Fruit fly (Drosophila melanogaster): ENCODE measurements around the gene Wnk.

Wnk gene

DNA sequence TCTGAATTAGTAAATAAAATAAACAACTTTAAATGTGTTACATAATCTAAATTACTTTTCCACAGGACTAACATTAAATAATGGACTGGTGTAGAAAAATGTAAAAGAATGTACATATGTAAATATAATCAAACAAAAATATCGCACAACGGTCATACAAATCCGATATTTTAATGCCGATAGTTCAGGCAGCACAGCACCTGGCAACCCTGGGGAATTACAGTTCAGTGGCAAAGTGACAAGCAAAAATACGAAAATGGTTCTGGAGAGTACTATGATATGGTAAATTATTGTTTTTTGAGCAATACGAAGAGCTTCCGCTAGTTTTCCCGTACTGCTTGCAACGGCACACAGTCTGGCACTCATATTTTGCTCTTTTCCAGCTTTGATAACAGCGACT lies 17.9 kb downstream of the Wnk start, which contains the start of gene Rpn10 (continued):
- TF ChIP-seq twi (tag; optimal IDR thresholded peaks at IDR 0.05) (peak; percentile 24), croc (GFP tag; conservative IDR thresholded peaks at IDR 0.05) (no peak)

DNA sequence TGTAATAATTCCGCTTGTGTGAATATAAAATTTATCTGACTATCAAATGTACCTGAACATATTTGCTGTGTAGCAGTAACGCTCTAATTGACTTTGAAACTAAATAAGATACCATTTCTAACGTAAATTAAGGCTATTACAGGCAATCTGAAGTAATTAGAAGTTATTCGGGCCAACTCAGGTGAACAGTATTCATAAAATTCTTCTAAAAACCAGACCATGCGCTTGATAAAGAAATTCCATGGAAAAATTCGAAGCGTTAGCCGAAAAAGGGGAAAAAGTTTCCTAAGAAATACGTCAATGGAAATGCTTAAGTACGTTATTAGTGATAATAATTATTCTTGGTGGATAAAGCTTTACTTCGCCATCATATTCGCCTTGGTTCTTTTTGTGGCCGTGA lies 20.4 kb downstream of the Wnk start, which contains the start of gene ppk5:
ppk5 (plus strand) TSS at position 301 of the 400 bp plus-strand sequence.
- no peak for TF ChIP-seq tgo (GFP tag; IDR thresholded peaks at IDR 0.05)
- TF ChIP-seq pho (GFP tag; optimal IDR thresholded peaks at IDR 0.05), result no peak
- TF ChIP-seq Mad (GFP tag; optimal IDR thresholded peaks at IDR 0.05), result no peak
- TF ChIP-seq vfl (GFP tag; optimal IDR thresholded peaks at IDR 0.05), result no peak
- TF ChIP-seq emc (GFP tag; optimal IDR thresholded peaks at IDR 0.05), result no peak
- no peak for TF ChIP-seq tna (GFP tag; IDR thresholded peaks at IDR 0.05; ENCODE audit: partially characterized antibody)
- TF ChIP-seq Fer1 (GFP tag; optimal IDR thresholded peaks at IDR 0.05), result no peak
- TF ChIP-seq odd (GFP tag; optimal IDR thresholded peaks at IDR 0.05), result no peak
- no peak for TF ChIP-seq CG10654 (GFP tag; optimal IDR thresholded peaks at IDR 0.05)

dm6 chr3L:21533270-21533948 lies 21.3 kb downstream of the Wnk start, which contains the start of gene Mkrn1:
TSS of gene Mkrn1 (minus strand) at chr3L:21533713.
- no peak for TF ChIP-seq scrt (GFP tag; optimal IDR thresholded peaks at IDR 0.05)
- no peak for TF ChIP-seq Taf1 (GFP tag; IDR thresholded peaks at IDR 0.05)
- TF ChIP-seq Dfd (GFP tag; optimal IDR thresholded peaks at IDR 0.05), result no peak
- no peak for TF ChIP-seq Lpt (GFP tag; optimal IDR thresholded peaks at IDR 0.05)
- no peak for TF ChIP-seq ind (GFP tag; optimal IDR thresholded peaks at IDR 0.05)
- TF ChIP-seq Ets65A (GFP tag), result peak; percentile 34
- no peak for TF ChIP-seq ewg (GFP tag; optimal IDR thresholded peaks at IDR 0.05)
- no peak for TF ChIP-seq Blimp-1 (GFP tag; optimal IDR thresholded peaks at IDR 0.05)
- TF ChIP-seq dati (GFP tag; IDR thresholded peaks at IDR 0.05), result no peak
- no peak for TF ChIP-seq al (GFP tag; IDR thresholded peaks at IDR 0.05)
- no peak for TF ChIP-seq gce (GFP tag; IDR thresholded peaks at IDR 0.05)
- no peak for TF ChIP-seq CG31224 (GFP tag; IDR thresholded peaks at IDR 0.05)
- peak; percentile 33 for TF ChIP-seq nmo (GFP tag; optimal IDR thresholded peaks at IDR 0.05)
- TF ChIP-seq grau (tag; optimal IDR thresholded peaks at IDR 0.05), result no peak
- no peak for TF ChIP-seq CG13894 (tag; optimal IDR thresholded peaks at IDR 0.05)
- no peak for TF ChIP-seq H2.0 (GFP tag; IDR thresholded peaks at IDR 0.05)
- peak; percentile 13 for TF ChIP-seq phol (tag; optimal IDR thresholded peaks at IDR 0.05)
- TF ChIP-seq dimm (GFP tag; IDR thresholded peaks at IDR 0.05), result no peak
- no peak for TF ChIP-seq Ptx1 (GFP tag; IDR thresholded peaks at IDR 0.05)
- peak; percentile 91 for TF ChIP-seq gfzf (GFP tag; optimal IDR thresholded peaks at IDR 0.05)
- peak; percentile 51; the same call in 1 of the 2 replicates for TF ChIP-seq CG42726 (GFP tag; IDR thresholded peaks at IDR 0.05; ENCODE audit: partially characterized antibody)
- peak; percentile 53 for TF ChIP-seq trem (tag; optimal IDR thresholded peaks at IDR 0.05)
- no peak for TF ChIP-seq CG32767 (GFP tag; IDR thresholded peaks at IDR 0.05)
- peak; percentile 62; the same call in 2 of the 3 replicates for TF ChIP-seq CG34224 (GFP tag; IDR thresholded peaks at IDR 0.05; ENCODE audit: partially characterized antibody)
- no peak for TF ChIP-seq dpn (GFP tag; optimal IDR thresholded peaks at IDR 0.05)
- no peak for TF ChIP-seq CG12942 (GFP tag; optimal IDR thresholded peaks at IDR 0.05)
- peak; percentile 1 for TF ChIP-seq wek (GFP tag; optimal IDR thresholded peaks at IDR 0.05)
- no peak for TF ChIP-seq CG3163 (GFP tag; optimal IDR thresholded peaks at IDR 0.05)
- TF ChIP-seq CG33213 (GFP tag; optimal IDR thresholded peaks at IDR 0.05), result peak; percentile 66
- no peak for TF ChIP-seq CG10979 (tag; optimal IDR thresholded peaks at IDR 0.05)
- peak in 1 of 2 experiments; percentile 1 for TF ChIP-seq crp (GFP tag; optimal IDR thresholded peaks at IDR 0.05)
- no peak for TF ChIP-seq CG9215 (GFP tag; IDR thresholded peaks at IDR 0.05)
- peak; percentile 84 for TF ChIP-seq Bgb (GFP tag; IDR thresholded peaks at IDR 0.05; ENCODE audit: partially characterized antibody)
- TF ChIP-seq YL-1 (GFP tag; optimal IDR thresholded peaks at IDR 0.05), result peak; percentile 60
- no peak for TF ChIP-seq tll (GFP tag; optimal IDR thresholded peaks at IDR 0.05)
- TF ChIP-seq hbn (GFP tag; IDR thresholded peaks at IDR 0.05; ENCODE audit: partially characterized antibody), result 0 out of 2 replicates have a peak, but pooled peaks have one; percentile 22
